Fruit fly (Drosophila melanogaster): ENCODE results near the gene hdm.
A peak's percentile ranks its signal among the peaks of the same experiment; 100 is the strongest.

hdm gene

dm6 chrX:7934679-7935078 lies 14.7 kb upstream of the hdm start, which contains the start of gene RpS14b (continued):
- TF ChIP-seq Trl (optimal IDR thresholded peaks at IDR 0.05) (no peak), Trl (GFP tag; optimal IDR thresholded peaks at IDR 0.05) (peak; percentile 69), CG30403 (GFP tag; optimal IDR thresholded peaks at IDR 0.05) (peak; percentile 48), cato (GFP tag; optimal IDR thresholded peaks at IDR 0.05; ENCODE audit: borderline replicate concordance) (no peak), dm (GFP tag; optimal IDR thresholded peaks at IDR 0.05) (peak; percentile 80), Doc2 (GFP tag; IDR thresholded peaks at IDR 0.05) (no peak), CG7372 (GFP tag; IDR thresholded peaks at IDR 0.05) (peak; percentile 46; the same call in 1 of the 2 replicates), ro (GFP tag; IDR thresholded peaks at IDR 0.05) (no peak), CG7357 (GFP tag; IDR thresholded peaks at IDR 0.05) (peak; percentile 25; the same call in 1 of the 3 replicates), phol (tag; optimal IDR thresholded peaks at IDR 0.05) (peak; percentile 59), CG6791 (GFP tag; IDR thresholded peaks at IDR 0.05; ENCODE audit: partially characterized antibody) (peak; percentile 68), NFAT (GFP tag; IDR thresholded peaks at IDR 0.05) (peak; percentile 82), zen2 (GFP tag; IDR thresholded peaks at IDR 0.05; ENCODE audit: partially characterized antibody) (peak; percentile 62; the same call in 1 of the 3 replicates), Nf-YA (GFP tag; IDR thresholded peaks at IDR 0.05) (no peak), CG9609 (GFP tag; optimal IDR thresholded peaks at IDR 0.05) (peak; percentile 53), H15 (GFP tag; IDR thresholded peaks at IDR 0.05) (peak; percentile 44; the same call in 1 of the 3 replicates), prd (optimal IDR thresholded peaks at IDR 0.05) (no peak), prd (GFP tag; IDR thresholded peaks at IDR 0.05) (peak; percentile 41; the same call in 1 of the 3 replicates), CG17912 (GFP tag; optimal IDR thresholded peaks at IDR 0.05) (peak; percentile 62), Jarid2 (GFP tag; optimal IDR thresholded peaks at IDR 0.05) (peak; percentile 29), bcd (GFP tag; optimal IDR thresholded peaks at IDR 0.05) (peak; percentile 76), pfk (GFP tag; optimal IDR thresholded peaks at IDR 0.05) (peak; percentile 63), CG30431 (GFP tag; optimal IDR thresholded peaks at IDR 0.05) (no peak), sima (GFP tag; optimal IDR thresholded peaks at IDR 0.05) (no peak), CG7987 (GFP tag; optimal IDR thresholded peaks at IDR 0.05) (peak; percentile 79), CG10462 (GFP tag; optimal IDR thresholded peaks at IDR 0.05) (no peak), knrl (GFP tag; IDR thresholded peaks at IDR 0.05; ENCODE audit: partially characterized antibody) (peak; percentile 72), repo (GFP tag; optimal IDR thresholded peaks at IDR 0.05) (peak; percentile 28), slbo (GFP tag; IDR thresholded peaks at IDR 0.05) (peak; percentile 75), mirr (GFP tag; optimal IDR thresholded peaks at IDR 0.05) (peak; percentile 86), Meics (GFP tag; optimal IDR thresholded peaks at IDR 0.05) (peak; percentile 85), row (GFP tag; IDR thresholded peaks at IDR 0.05) (peak; percentile 53), GATAe (GFP tag; conservative IDR thresholded peaks at IDR 0.05) (no peak), CG8281 (tag; optimal IDR thresholded peaks at IDR 0.05) (no peak), mam (GFP tag; optimal IDR thresholded peaks at IDR 0.05) (peak; percentile 47), CG17568 (GFP tag; optimal IDR thresholded peaks at IDR 0.05) (peak; percentile 8), Hand (GFP tag; optimal IDR thresholded peaks at IDR 0.05) (no peak), CG10274 (GFP tag; optimal IDR thresholded peaks at IDR 0.05) (peak; percentile 43), gem (tag; optimal IDR thresholded peaks at IDR 0.05) (peak; percentile 23), CG33213 (GFP tag; optimal IDR thresholded peaks at IDR 0.05) (peak; percentile 66), tna (GFP tag; IDR thresholded peaks at IDR 0.05; ENCODE audit: partially characterized antibody) (0 out of 2 replicates have a peak, but pooled peaks have one; percentile 33), vvl (GFP tag; IDR thresholded peaks at IDR 0.05) (peak; percentile 79), Spps (tag; optimal IDR thresholded peaks at IDR 0.05) (no peak), CG16863 (GFP tag; optimal IDR thresholded peaks at IDR 0.05) (peak; percentile 8), Ptx1 (GFP tag; IDR thresholded peaks at IDR 0.05) (peak; percentile 53), Dbx (GFP tag; IDR thresholded peaks at IDR 0.05) (peak; percentile 68), Myb (GFP tag; optimal IDR thresholded peaks at IDR 0.05) (peak; percentile 48), BtbVII (GFP tag; optimal IDR thresholded peaks at IDR 0.05) (peak; percentile 61), Bdp1 (GFP tag; optimal IDR thresholded peaks at IDR 0.05) (peak; percentile 22), CG7928 (GFP tag; optimal IDR thresholded peaks at IDR 0.05) (no peak), CG9797 (GFP tag; optimal IDR thresholded peaks at IDR 0.05) (peak; percentile 48), CG31224 (GFP tag; IDR thresholded peaks at IDR 0.05) (peak; percentile 47)
